Worm (Caenorhabditis elegans) whole organism, midembryonic: ENCODE results near the gene srx-26.

Experiments used
- T22C8.4 ChIP-seq: fragments of 200-800 bp; sonication (Bioruptor generic); IDR thresholded peaks from 2 replicates; pipeline ENCODE4 v1.3.6; 2022; ENCODE audit warnings: missing genetic modification characterization, missing compliant biosample characterization
- flt-1 ChIP-seq: fragments of 200-800 bp; sonication (Bioruptor generic); IDR thresholded peaks from 2 replicates; pipeline ENCODE4 v1.3.6; 2022; ENCODE audit warnings: missing genetic modification characterization, missing compliant biosample characterization
- med-1 ChIP-seq: sonication (generic microtip); optimal IDR thresholded peaks from 2 replicates; lab custom pipeline; 2017; ENCODE audit warnings: missing genetic modification characterization, mild to moderate bottlenecking, missing compliant biosample characterization, antibody characterized with exemption, missing genetic modification reagents; ENCODE audit not compliant: insufficient read depth
- ref-1 ChIP-seq: fragments of 200-800 bp; sonication (Bioruptor generic); conservative IDR thresholded peaks from 2 replicates; pipeline ENCODE4 v1.3.6; 2022; ENCODE audit warnings: missing genetic modification reagents, missing genetic modification characterization, missing compliant biosample characterization

- TF ChIP-seq T22C8.4 (no peak), ref-1 (GFP tag; lab: Robert Waterston, UW) (no peak), flt-1 (GFP tag; lab: Robert Waterston, UW) (no peak), med-1 (GFP tag; lab: Kevin White, UChicago) (no peak)
These were observed 6.5 kb upstream of the srx-26 start, which contains the start of gene srg-58 for ce11 chrV:2759456-2759855.
